Fruit fly (Drosophila melanogaster) whole organism, pupa: ENCODE data around the gene CG8064.

Source experiments
- CG10348 ChIP-seq: fragments of 200-800 bp; sonication (Bioruptor generic); IDR thresholded peaks from 2 replicates; pipeline ENCODE4 v1.3.6; 2022; ENCODE audit warnings: missing biosample characterization, missing genetic modification characterization
- CG12605 ChIP-seq: fragments of 200-800 bp; sonication (Bioruptor generic); IDR thresholded peaks from 2 replicates; pipeline ENCODE4 v1.3.6; 2022; ENCODE audit warnings: missing biosample characterization, missing genetic modification characterization
- CG13204 ChIP-seq: fragments of 200-800 bp; sonication (Bioruptor generic); optimal IDR thresholded peaks from 2 replicates; lab custom pipeline; 2018; ENCODE audit warnings: missing biosample characterization, mild to moderate bottlenecking, missing genetic modification characterization, moderate library complexity
- CG14655 ChIP-seq: fragments of 200-800 bp; sonication (Bioruptor generic); optimal IDR thresholded peaks from 3 replicates; lab custom pipeline; 2017; ENCODE audit warnings: mild to moderate bottlenecking, missing biosample characterization, missing genetic modification reagents, missing genetic modification characterization
- CG15710 ChIP-seq: fragments of 200-800 bp; sonication (Bioruptor generic); optimal IDR thresholded peaks from 2 replicates; lab custom pipeline; 2018; ENCODE audit warnings: missing biosample characterization, mild to moderate bottlenecking, missing genetic modification characterization, moderate library complexity
- CG17806 ChIP-seq: fragments of 200-800 bp; sonication (Bioruptor generic); optimal IDR thresholded peaks from 2 replicates; lab custom pipeline; 2018; ENCODE audit warnings: missing biosample characterization, mild to moderate bottlenecking, missing genetic modification characterization, moderate library complexity
- CG32121 ChIP-seq: fragments of 200-800 bp; sonication (Bioruptor generic); IDR thresholded peaks from 2 replicates; pipeline ENCODE4 v1.3.6; 2022; ENCODE audit warnings: missing biosample characterization, missing genetic modification characterization
- CG34367 ChIP-seq: fragments of 200-800 bp; sonication (Bioruptor generic); optimal IDR thresholded peaks from 2 replicates; lab custom pipeline; 2018; ENCODE audit warnings: missing biosample characterization, mild to moderate bottlenecking, missing genetic modification characterization
- CG4496 ChIP-seq: fragments of 200-800 bp; sonication (Bioruptor generic); IDR thresholded peaks from 3 replicates; pipeline ENCODE4 v1.3.6; 2022; ENCODE audit warnings: missing biosample characterization, missing genetic modification characterization
- CG8159 ChIP-seq: fragments of 200-800 bp; sonication (Bioruptor generic); optimal IDR thresholded peaks from 3 replicates; lab custom pipeline; 2018; ENCODE audit warnings: missing biosample characterization, mild to moderate bottlenecking, missing genetic modification characterization, moderate library complexity
- CG8301 ChIP-seq: fragments of 200-800 bp; sonication (Bioruptor generic); optimal IDR thresholded peaks from 2 replicates; lab custom pipeline; 2018; ENCODE audit warnings: missing biosample characterization, mild to moderate bottlenecking, missing genetic modification characterization
- CG9948 ChIP-seq: fragments of 200-800 bp; sonication (Bioruptor generic); optimal IDR thresholded peaks from 2 replicates; lab custom pipeline; 2018; ENCODE audit warnings: missing biosample characterization, mild to moderate bottlenecking, missing genetic modification characterization, moderate library complexity
- D1 ChIP-seq: fragments of 200-800 bp; sonication (Bioruptor generic); optimal IDR thresholded peaks from 2 replicates; lab custom pipeline; 2018; ENCODE audit warnings: missing biosample characterization, mild to moderate bottlenecking, missing genetic modification characterization, moderate library complexity
- EcR ChIP-seq: fragments of 200-800 bp; sonication (Bioruptor generic); optimal IDR thresholded peaks from 3 replicates; lab custom pipeline; 2019; ENCODE audit warnings: missing biosample characterization, missing genetic modification characterization, mild to moderate bottlenecking, moderate library complexity, missing genetic modification reagents
- Ets98B ChIP-seq: fragments of 200-800 bp; sonication (Bioruptor generic); IDR thresholded peaks from 2 replicates; pipeline ENCODE4 v1.3.6; 2022; ENCODE audit warnings: missing biosample characterization, missing genetic modification characterization
- Pif1A ChIP-seq: fragments of 200-800 bp; sonication (Bioruptor generic); optimal IDR thresholded peaks from 3 replicates; lab custom pipeline; 2016; ENCODE audit warnings: missing biosample characterization, missing genetic modification characterization
- Pif1B ChIP-seq: fragments of 200-800 bp; sonication (Bioruptor generic); optimal IDR thresholded peaks from 3 replicates; lab custom pipeline; 2016; ENCODE audit warnings: missing biosample characterization, missing genetic modification characterization
- Snoo ChIP-seq: fragments of 200-800 bp; sonication (Bioruptor generic); optimal IDR thresholded peaks from 3 replicates; lab custom pipeline; 2017; ENCODE audit warnings: missing biosample characterization, mild to moderate bottlenecking, missing genetic modification characterization, inconsistent platforms
- fd96Ca ChIP-seq: fragments of 200-800 bp; sonication (Bioruptor generic); IDR thresholded peaks from 3 replicates; pipeline ENCODE4 v1.3.6; 2022; ENCODE audit warnings: missing biosample characterization, missing genetic modification characterization
- gl ChIP-seq: fragments of 200-800 bp; sonication (Bioruptor generic); optimal IDR thresholded peaks from 2 replicates; lab custom pipeline; 2018; ENCODE audit warnings: missing biosample characterization, mild to moderate bottlenecking, missing genetic modification characterization
- rn ChIP-seq: fragments of 200-800 bp; sonication (Bioruptor generic); IDR thresholded peaks from 2 replicates; pipeline ENCODE4 v1.3.6; 2022; ENCODE audit warnings: missing biosample characterization, missing genetic modification characterization

The CG8064 gene

dm6 chr3R:18295262-18295944 is 11.9 kb downstream of the CG8064 start:
- no peak for TF ChIP-seq Snoo (tag; lab: Kevin White, UChicago)
- peak; percentile 39 for TF ChIP-seq CG17806 (tag; lab: Kevin White, UChicago)
- peak; percentile 46 for TF ChIP-seq Pif1A (GFP tag; lab: Kevin White, UChicago)
- no peak for TF ChIP-seq CG14655 (GFP tag; lab: Kevin White, UChicago)
- peak; percentile 46 for TF ChIP-seq EcR (GFP tag; lab: Kevin White, UChicago)
- peak; percentile 57 for TF ChIP-seq CG8159 (tag; lab: Kevin White, UChicago)
- peak; percentile 55; the same call in 1 of the 2 replicates for TF ChIP-seq CG32121
- TF ChIP-seq CG15710 (tag; lab: Kevin White, UChicago) = peak; percentile 52
- no peak for TF ChIP-seq Ets98B (GFP tag; lab: Robert Waterston, UW)
- TF ChIP-seq CG4496 (GFP tag; lab: Robert Waterston, UW) = no peak
- no peak for TF ChIP-seq fd96Ca (GFP tag; lab: Robert Waterston, UW)
- peak; percentile 48 for TF ChIP-seq CG8301 (tag; lab: Kevin White, UChicago)
- no peak for TF ChIP-seq D1 (tag; lab: Kevin White, UChicago)
- TF ChIP-seq CG9948 (tag; lab: Kevin White, UChicago) = peak; percentile 41
- TF ChIP-seq CG10348 = no peak
- TF ChIP-seq Pif1B (GFP tag; lab: Kevin White, UChicago) = peak; percentile 1

- TF ChIP-seq rn (GFP tag; lab: Robert Waterston, UW) (no peak), CG17806 (tag; lab: Kevin White, UChicago) (no peak), CG9948 (tag; lab: Kevin White, UChicago) (no peak), Pif1B (GFP tag; lab: Kevin White, UChicago) (no peak), EcR (GFP tag; lab: Kevin White, UChicago) (no peak), CG14655 (GFP tag; lab: Kevin White, UChicago) (no peak), CG34367 (tag; lab: Kevin White, UChicago) (no peak), CG10348 (no peak), D1 (tag; lab: Kevin White, UChicago) (no peak), CG8159 (tag; lab: Kevin White, UChicago) (no peak), Ets98B (GFP tag; lab: Robert Waterston, UW) (no peak), CG4496 (GFP tag; lab: Robert Waterston, UW) (no peak), CG15710 (tag; lab: Kevin White, UChicago) (no peak)
Observed at dm6 chr3R:18296084-18296483, 12.6 kb downstream of the CG8064 start.

- TF ChIP-seq CG13204 (GFP tag; lab: Kevin White, UChicago) = no peak
- 0 out of 2 replicates have a peak, but pooled peaks have one; percentile 14 for TF ChIP-seq CG32121
Observed at dm6 chr3R:18296737-18297136, 13.3 kb downstream of the CG8064 start.

dm6 chr3R:18297444-18298297 is 14.2 kb downstream of the CG8064 start:
- no peak for TF ChIP-seq Pif1B (GFP tag; lab: Kevin White, UChicago)
- TF ChIP-seq EcR (GFP tag; lab: Kevin White, UChicago) = no peak
- TF ChIP-seq CG13204 (GFP tag; lab: Kevin White, UChicago) = no peak
- TF ChIP-seq CG14655 (GFP tag; lab: Kevin White, UChicago) = peak; percentile 61
- no peak for TF ChIP-seq CG10348
- peak; percentile 58 for TF ChIP-seq Ets98B (GFP tag; lab: Robert Waterston, UW)
- TF ChIP-seq CG15710 (tag; lab: Kevin White, UChicago) = peak; percentile 34
- TF ChIP-seq CG9948 (tag; lab: Kevin White, UChicago) = peak; percentile 26
- TF ChIP-seq rn (GFP tag; lab: Robert Waterston, UW) = no peak
- peak; percentile 49 for TF ChIP-seq CG8159 (tag; lab: Kevin White, UChicago)
- peak; percentile 38 for TF ChIP-seq CG34367 (tag; lab: Kevin White, UChicago)
- TF ChIP-seq CG17806 (tag; lab: Kevin White, UChicago) = peak; percentile 13
- peak; percentile 66; the same call in 2 of the 3 replicates for TF ChIP-seq CG4496 (GFP tag; lab: Robert Waterston, UW)
- TF ChIP-seq gl = peak; percentile 7
- TF ChIP-seq fd96Ca (GFP tag; lab: Robert Waterston, UW) = peak; percentile 67; the same call in 2 of the 3 replicates
- no peak for TF ChIP-seq CG12605
- no peak for TF ChIP-seq Pif1A (GFP tag; lab: Kevin White, UChicago)
- no peak for TF ChIP-seq D1 (tag; lab: Kevin White, UChicago)
- peak; percentile 49 for TF ChIP-seq CG8301 (tag; lab: Kevin White, UChicago)
- TF ChIP-seq CG32121 = peak; percentile 19; the same call in 1 of the 2 replicates

- TF ChIP-seq rn (GFP tag; lab: Robert Waterston, UW) (no peak), CG15710 (tag; lab: Kevin White, UChicago) (peak; percentile 2), CG9948 (tag; lab: Kevin White, UChicago) (no peak), Pif1A (GFP tag; lab: Kevin White, UChicago) (peak; percentile 9), Pif1B (GFP tag; lab: Kevin White, UChicago) (peak; percentile 74), CG14655 (GFP tag; lab: Kevin White, UChicago) (no peak), gl (no peak), CG8301 (tag; lab: Kevin White, UChicago) (no peak), Ets98B (GFP tag; lab: Robert Waterston, UW) (peak; percentile 70), CG17806 (tag; lab: Kevin White, UChicago) (no peak), fd96Ca (GFP tag; lab: Robert Waterston, UW) (no peak; the same call in 1 of the 3 replicates), CG8159 (tag; lab: Kevin White, UChicago) (peak; percentile 75), CG13204 (GFP tag; lab: Kevin White, UChicago) (peak; percentile 61), CG34367 (tag; lab: Kevin White, UChicago) (no peak), CG4496 (GFP tag; lab: Robert Waterston, UW) (peak; percentile 42; the same call in 1 of the 3 replicates), D1 (tag; lab: Kevin White, UChicago) (no peak), Snoo (tag; lab: Kevin White, UChicago) (no peak), CG10348 (no peak), EcR (GFP tag; lab: Kevin White, UChicago) (peak; percentile 64), CG12605 (0 out of 2 replicates have a peak, but pooled peaks have one; percentile 18), CG32121 (peak; percentile 63; the same call in 1 of the 2 replicates)
Observed at dm6 chr3R:18298298-18298899, 14.9 kb downstream of the CG8064 start.
